Fruit fly (Drosophila melanogaster): Measurements from ENCODE around the gene BoYb.
A peak's percentile ranks its signal among the peaks of the same experiment; 100 is the strongest.

The BoYb gene

DNA sequence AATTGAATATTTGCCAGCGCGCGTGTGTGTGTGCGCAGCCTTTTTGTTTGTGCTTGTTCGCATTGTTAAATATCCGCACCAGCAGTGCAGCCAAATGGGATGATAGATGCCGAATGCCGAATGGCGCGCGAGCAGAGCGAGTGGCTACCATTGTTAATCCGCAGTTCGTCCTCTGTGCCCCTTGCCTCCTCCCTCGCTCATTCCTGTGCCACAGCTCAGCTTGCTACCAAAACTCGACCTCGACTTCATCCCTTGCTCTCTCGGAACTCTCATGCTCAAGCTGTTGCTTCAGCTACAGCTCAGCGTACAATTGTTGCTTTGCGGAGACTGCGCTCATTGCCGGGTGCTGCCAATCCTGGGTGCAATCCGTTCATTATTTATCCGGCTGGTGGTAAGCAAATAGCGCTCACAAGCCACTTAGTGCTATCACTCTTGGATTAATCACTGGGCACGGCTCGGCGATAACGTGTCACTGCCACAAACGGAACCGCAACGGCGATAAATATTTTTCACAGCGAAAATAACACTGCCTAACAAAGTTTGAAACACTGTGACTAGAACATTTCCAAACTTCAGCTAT is 7.7 kb downstream of the BoYb start (continued):
- peak; percentile 33 for TF ChIP-seq nerfin-1 (tag; optimal IDR thresholded peaks at IDR 0.05)
- no peak for TF ChIP-seq Doc3 (GFP tag; IDR thresholded peaks at IDR 0.05; ENCODE audit: partially characterized antibody)
- TF ChIP-seq Oli (tag; optimal IDR thresholded peaks at IDR 0.05), result no peak
- no peak for TF ChIP-seq CG10654 (GFP tag; optimal IDR thresholded peaks at IDR 0.05)
- peak; percentile 46 for TF ChIP-seq CG15479 (GFP tag; optimal IDR thresholded peaks at IDR 0.05)
- no peak for TF ChIP-seq corto (GFP tag; optimal IDR thresholded peaks at IDR 0.05)
- TF ChIP-seq BtbVII (GFP tag; optimal IDR thresholded peaks at IDR 0.05), result no peak
- TF ChIP-seq scrt (GFP tag; optimal IDR thresholded peaks at IDR 0.05), result peak; percentile 95
- peak; percentile 13 to 41 for TF ChIP-seq Trl (optimal IDR thresholded peaks at IDR 0.05)
- TF ChIP-seq Trl (GFP tag; optimal IDR thresholded peaks at IDR 0.05), result no peak
- no peak for TF ChIP-seq Chrac-16 (GFP tag; optimal IDR thresholded peaks at IDR 0.05)
- no peak for TF ChIP-seq fru (optimal IDR thresholded peaks at IDR 0.05)
- TF ChIP-seq pros (GFP tag; optimal IDR thresholded peaks at IDR 0.05), result peak; percentile 59
- no peak for TF ChIP-seq CG10147 (GFP tag; optimal IDR thresholded peaks at IDR 0.05)
- TF ChIP-seq CG17802 (tag; optimal IDR thresholded peaks at IDR 0.05), result no peak
- no peak for TF ChIP-seq oc (tag; optimal IDR thresholded peaks at IDR 0.05)
- no peak for TF ChIP-seq NC2α (GFP tag; optimal IDR thresholded peaks at IDR 0.05)
- 0 out of 4 replicates have a peak, but pooled peaks have one; percentile 51 for TF ChIP-seq chinmo (GFP tag; IDR thresholded peaks at IDR 0.05; ENCODE audit: partially characterized antibody)
- TF ChIP-seq D (optimal IDR thresholded peaks at IDR 0.05), result peak; percentile 43
- no peak for TF ChIP-seq D (GFP tag; optimal IDR thresholded peaks at IDR 0.05)
- no peak for TF ChIP-seq schlank (tag; optimal IDR thresholded peaks at IDR 0.05)
- TF ChIP-seq otp (GFP tag; IDR thresholded peaks at IDR 0.05), result no peak
- no peak for TF ChIP-seq CTCF (GFP tag; optimal IDR thresholded peaks at IDR 0.05)
- TF ChIP-seq sna (GFP tag; IDR thresholded peaks at IDR 0.05; ENCODE audit: partially characterized antibody), result 0 out of 2 replicates have a peak, but pooled peaks have one; percentile 17
- no peak for TF ChIP-seq Rx (GFP tag; IDR thresholded peaks at IDR 0.05)
- no peak for TF ChIP-seq CG13296 (GFP tag; optimal IDR thresholded peaks at IDR 0.05)
- no peak for TF ChIP-seq CG10267 (tag; optimal IDR thresholded peaks at IDR 0.05)
- no peak for TF ChIP-seq Scr (GFP tag; IDR thresholded peaks at IDR 0.05; ENCODE audit: partially characterized antibody)
- TF ChIP-seq ham (GFP tag; IDR thresholded peaks at IDR 0.05), result no peak
- TF ChIP-seq CG14965 (GFP tag; optimal IDR thresholded peaks at IDR 0.05; ENCODE audit: borderline replicate concordance), result no peak
- no peak for TF ChIP-seq sob (GFP tag; IDR thresholded peaks at IDR 0.05)
- TF ChIP-seq CG9727 (GFP tag; optimal IDR thresholded peaks at IDR 0.05), result no peak
- TF ChIP-seq z (GFP tag; IDR thresholded peaks at IDR 0.05), result no peak
- no peak for TF ChIP-seq gsb-n (tag; optimal IDR thresholded peaks at IDR 0.05)
- no peak for TF ChIP-seq Ada2b (GFP tag; IDR thresholded peaks at IDR 0.05)
- no peak for TF ChIP-seq nom (GFP tag; optimal IDR thresholded peaks at IDR 0.05)
- TF ChIP-seq CG4617 (GFP tag; optimal IDR thresholded peaks at IDR 0.05; ENCODE audit: borderline replicate concordance), result no peak
- TF ChIP-seq CG8478 (optimal IDR thresholded peaks at IDR 0.05), result peak; percentile 44
- no peak for TF ChIP-seq CG14710 (tag; optimal IDR thresholded peaks at IDR 0.05)
- TF ChIP-seq cg (GFP tag; optimal IDR thresholded peaks at IDR 0.05), result peak; percentile 13
- TF ChIP-seq tx (GFP tag; optimal IDR thresholded peaks at IDR 0.05), result no peak
- no peak for TF ChIP-seq CG18476 (GFP tag; optimal IDR thresholded peaks at IDR 0.05)
- TF ChIP-seq CG17912 (GFP tag; optimal IDR thresholded peaks at IDR 0.05), result no peak
- no peak for TF ChIP-seq CG9817 (tag; optimal IDR thresholded peaks at IDR 0.05)
- TF ChIP-seq CG12299 (tag; optimal IDR thresholded peaks at IDR 0.05), result no peak
- TF ChIP-seq CG3995 (GFP tag; optimal IDR thresholded peaks at IDR 0.05), result no peak
- TF ChIP-seq CG34224 (GFP tag; IDR thresholded peaks at IDR 0.05; ENCODE audit: partially characterized antibody), result no peak
- no peak for TF ChIP-seq gce (GFP tag; IDR thresholded peaks at IDR 0.05)
- no peak for TF ChIP-seq hb (GFP tag; IDR thresholded peaks at IDR 0.05; ENCODE audit: partially characterized antibody)
- no peak for TF ChIP-seq CG5180 (GFP tag; optimal IDR thresholded peaks at IDR 0.05)
- no peak for TF ChIP-seq dpn (GFP tag; optimal IDR thresholded peaks at IDR 0.05)

Measured in whole organism, embryonic.